Worm (Caenorhabditis elegans) whole organism, late embryonic: ENCODE data around the gene ZK105.3.

Source experiments
- C08G9.2 ChIP-seq: sonication (generic microtip); optimal IDR thresholded peaks from 2 replicates; lab custom pipeline; 2016; ENCODE audit warnings: mild to moderate bottlenecking, missing genetic modification characterization, moderate library complexity, missing compliant biosample characterization
- C38D4.7 ChIP-seq: fragments of 200-800 bp; sonication (Bioruptor generic); optimal IDR thresholded peaks from 2 replicates; lab custom pipeline; 2018; ENCODE audit warnings: mild to moderate bottlenecking, missing genetic modification characterization, moderate library complexity, missing compliant biosample characterization
- K02D7.2 ChIP-seq: sonication (generic microtip); optimal IDR thresholded peaks from 2 replicates; lab custom pipeline; 2017; ENCODE audit warnings: mild to moderate bottlenecking, missing genetic modification characterization, missing compliant biosample characterization
- T23F11.4 ChIP-seq: fragments of 200-800 bp; sonication (Bioruptor generic); optimal IDR thresholded peaks from 2 replicates; lab custom pipeline; 2018; ENCODE audit warnings: mild to moderate bottlenecking, missing genetic modification characterization, missing compliant biosample characterization
- Y22D7AL.16 ChIP-seq: sonication (generic microtip); optimal IDR thresholded peaks from 2 replicates; lab custom pipeline; 2016; ENCODE audit warnings: missing genetic modification characterization, missing compliant biosample characterization
- ahr-1 ChIP-seq: sonication (generic microtip); optimal IDR thresholded peaks from 2 replicates; lab custom pipeline; 2016; ENCODE audit warnings: missing genetic modification characterization, missing compliant biosample characterization
- ama-1 ChIP-seq: fragments of 150-350 bp; optimal IDR thresholded peaks from 2 replicates; lab custom pipeline; 2014
- ceh-14 ChIP-seq: sonication (generic microtip); optimal IDR thresholded peaks from 2 replicates; lab custom pipeline; 2016; ENCODE audit warnings: missing genotype, missing genetic modification characterization, missing compliant biosample characterization
- ceh-18 ChIP-seq: sonication (generic microtip); optimal IDR thresholded peaks from 2 replicates; lab custom pipeline; 2016; ENCODE audit warnings: missing genetic modification characterization, missing compliant biosample characterization
- ceh-22 ChIP-seq: sonication (generic microtip); optimal IDR thresholded peaks from 2 replicates; lab custom pipeline; 2017; ENCODE audit warnings: missing biosample characterization, missing genetic modification characterization
- ceh-24 ChIP-seq: sonication (generic microtip); optimal IDR thresholded peaks from 2 replicates; lab custom pipeline; 2016; ENCODE audit warnings: mild to moderate bottlenecking, missing genetic modification characterization, missing compliant biosample characterization
- ceh-30 ChIP-seq: fragments of 150-350 bp; optimal IDR thresholded peaks from 2 replicates; lab custom pipeline; 2014; ENCODE audit warnings: missing biosample characterization, missing genetic modification characterization
- ceh-31 ChIP-seq: sonication (generic microtip); optimal IDR thresholded peaks from 2 replicates; lab custom pipeline; 2016; ENCODE audit warnings: missing genetic modification characterization, missing compliant biosample characterization
- ceh-34 ChIP-seq: sonication (generic microtip); optimal IDR thresholded peaks from 2 replicates; lab custom pipeline; 2016; ENCODE audit warnings: mild to moderate bottlenecking, missing genetic modification characterization, missing compliant biosample characterization
- ceh-45 ChIP-seq: fragments of 200-800 bp; sonication (Bioruptor generic); IDR thresholded peaks from 2 replicates; pipeline ENCODE4 v1.3.6; 2022; ENCODE audit warnings: missing genetic modification reagents, missing genetic modification characterization, missing compliant biosample characterization
- ceh-48 ChIP-seq: sonication (generic microtip); optimal IDR thresholded peaks from 2 replicates; lab custom pipeline; 2016; ENCODE audit warnings: missing genetic modification characterization, inconsistent platforms, missing compliant biosample characterization
- ceh-9 ChIP-seq: sonication (generic microtip); optimal IDR thresholded peaks from 2 replicates; lab custom pipeline; 2016; ENCODE audit warnings: mild to moderate bottlenecking, missing genetic modification characterization, inconsistent platforms, missing compliant biosample characterization
- eyg-1 ChIP-seq: sonication (generic microtip); optimal IDR thresholded peaks from 2 replicates; lab custom pipeline; 2016; ENCODE audit warnings: missing genotype, missing genetic modification characterization, missing compliant biosample characterization
- fkh-10 ChIP-seq: fragments of 150-350 bp; optimal IDR thresholded peaks from 2 replicates; lab custom pipeline; 2014; ENCODE audit warnings: missing biosample characterization, missing genetic modification reagents, missing genetic modification characterization
- hlh-30 ChIP-seq: sonication (generic microtip); optimal IDR thresholded peaks from 2 replicates; lab custom pipeline; 2017; ENCODE audit warnings: antibody characterized with exemption, missing genetic modification characterization, missing compliant biosample characterization; ENCODE audit not compliant: insufficient read depth
- hlh-6 ChIP-seq: sonication (generic microtip); optimal IDR thresholded peaks from 2 replicates; lab custom pipeline; 2016; ENCODE audit warnings: missing genotype, missing genetic modification characterization, missing compliant biosample characterization
- hlh-8 ChIP-seq: sonication (generic microtip); optimal IDR thresholded peaks from 2 replicates; lab custom pipeline; 2016; ENCODE audit warnings: missing genotype, missing genetic modification characterization, missing compliant biosample characterization
- lin-11 ChIP-seq: fragments of 200-800 bp; sonication (Bioruptor generic); optimal IDR thresholded peaks from 2 replicates; lab custom pipeline; 2018; ENCODE audit warnings: mild to moderate bottlenecking, missing genetic modification characterization, missing compliant biosample characterization
- madf-2 ChIP-seq: sonication (generic microtip); optimal IDR thresholded peaks from 2 replicates; lab custom pipeline; 2017; ENCODE audit warnings: missing genetic modification characterization, missing compliant biosample characterization
- mec-3 ChIP-seq: sonication (generic microtip); optimal IDR thresholded peaks from 2 replicates; lab custom pipeline; 2016; ENCODE audit warnings: borderline replicate concordance, missing genetic modification characterization, missing compliant biosample characterization
- nhr-232 ChIP-seq: sonication (generic microtip); optimal IDR thresholded peaks from 2 replicates; lab custom pipeline; 2016; ENCODE audit warnings: missing genetic modification characterization, missing compliant biosample characterization
- pag-3 ChIP-seq: sonication (generic microtip); optimal IDR thresholded peaks from 2 replicates; lab custom pipeline; 2016; ENCODE audit warnings: missing compliant biosample characterization, missing genetic modification characterization, borderline replicate concordance
- pqm-1 ChIP-seq: sonication (generic microtip); optimal IDR thresholded peaks from 2 replicates; lab custom pipeline; 2016; ENCODE audit warnings: missing genetic modification characterization, missing compliant biosample characterization
- ref-2 ChIP-seq: sonication (generic microtip); optimal IDR thresholded peaks from 2 replicates; lab custom pipeline; 2016; ENCODE audit warnings: missing genetic modification characterization, missing compliant biosample characterization
- rnt-1 ChIP-seq: sonication (generic microtip); optimal IDR thresholded peaks from 2 replicates; lab custom pipeline; 2016; ENCODE audit warnings: missing genetic modification characterization, missing compliant biosample characterization
- sdc-2 ChIP-seq: sonication (generic microtip); optimal IDR thresholded peaks from 2 replicates; lab custom pipeline; 2016; ENCODE audit warnings: missing genotype, missing genetic modification characterization, missing compliant biosample characterization
- syd-9 ChIP-seq: sonication (generic microtip); optimal IDR thresholded peaks from 2 replicates; lab custom pipeline; 2016; ENCODE audit warnings: mild to moderate bottlenecking, missing genetic modification characterization, moderate library complexity, missing compliant biosample characterization
- tbx-7 ChIP-seq: sonication (generic microtip); optimal IDR thresholded peaks from 2 replicates; lab custom pipeline; 2016; ENCODE audit warnings: missing genotype, missing genetic modification characterization, missing compliant biosample characterization
- ttx-3 ChIP-seq: sonication (generic microtip); optimal IDR thresholded peaks from 2 replicates; lab custom pipeline; 2016; ENCODE audit warnings: missing genetic modification reagents, missing genetic modification characterization, missing compliant biosample characterization
- unc-3 ChIP-seq, 2 experiments: fragments of 200-800 bp in 1 of 2; sonication (Bioruptor generic) in 1 of 2; sonication (generic microtip) in 1 of 2; conservative IDR thresholded peaks in 1 of 2; optimal IDR thresholded peaks in 1 of 2; 2 replicates each; pipeline versions ENCODE4 v1.3.6 to Lab custom; 2016 to 2022; ENCODE audit warnings: missing compliant biosample characterization in 2 of 2, missing genetic modification characterization in 2 of 2, missing genetic modification reagents in 1 of 2
- unc-86 ChIP-seq: sonication (generic microtip); optimal IDR thresholded peaks from 2 replicates; lab custom pipeline; 2016; ENCODE audit warnings: missing genetic modification characterization, missing compliant biosample characterization
- zip-5 ChIP-seq: sonication (generic microtip); optimal IDR thresholded peaks from 2 replicates; lab custom pipeline; 2016; ENCODE audit warnings: missing genetic modification characterization, missing compliant biosample characterization

ZK105.3 gene

DNA sequence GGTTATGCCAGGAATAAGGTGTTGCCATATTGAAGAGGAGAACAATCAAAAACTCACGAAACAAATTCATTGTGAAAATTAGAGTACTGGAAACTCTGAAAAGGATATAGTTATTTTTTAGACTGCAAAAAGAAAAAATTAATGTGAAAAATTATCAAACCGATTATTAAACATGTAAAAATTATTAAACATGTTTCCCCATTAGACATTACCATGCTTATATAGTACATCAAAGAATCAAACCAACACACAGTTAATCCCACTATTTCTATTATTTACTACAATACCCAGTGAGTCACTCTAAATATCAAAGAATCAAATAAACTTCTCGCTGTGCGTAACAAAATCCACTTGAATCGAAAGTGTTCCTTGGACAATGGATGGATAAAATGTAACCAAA, 16.1 kb downstream of the ZK105.3 start, which contains the start of gene ZK105.13:
Gene ZK105.13 (minus strand): TSS at position 101 of the 400 bp plus-strand sequence.
- TF ChIP-seq ceh-48 (tag; lab: Kevin White, UChicago) (no peak), ceh-34 (tag; lab: Kevin White, UChicago) (no peak), K02D7.2 (tag; lab: Kevin White, UChicago) (no peak), ceh-24 (tag; lab: Kevin White, UChicago) (no peak), C08G9.2 (tag; lab: Kevin White, UChicago) (no peak), mec-3 (tag; lab: Kevin White, UChicago) (no peak), ceh-14 (no peak), hlh-8 (tag; lab: Kevin White, UChicago) (no peak), ceh-31 (tag; lab: Kevin White, UChicago) (no peak), zip-5 (tag; lab: Kevin White, UChicago) (no peak), ceh-22 (tag; lab: Kevin White, UChicago) (no peak), ceh-9 (tag; lab: Kevin White, UChicago) (no peak), sdc-2 (tag; lab: Kevin White, UChicago) (no peak), madf-2 (tag; lab: Kevin White, UChicago) (no peak), ceh-45 (GFP tag; lab: Robert Waterston, UW) (no peak), ref-2 (tag; lab: Kevin White, UChicago) (no peak), hlh-30 (tag; lab: Kevin White, UChicago) (no peak), Y22D7AL.16 (no peak)

- TF ChIP-seq ceh-45 (GFP tag; lab: Robert Waterston, UW) = no peak
- no peak for TF ChIP-seq sdc-2 (tag; lab: Kevin White, UChicago)
- TF ChIP-seq fkh-10 (GFP tag; lab: Kevin White, UChicago) = no peak
- TF ChIP-seq syd-9 (tag; lab: Kevin White, UChicago) = no peak
- TF ChIP-seq C38D4.7 = no peak
- no peak for TF ChIP-seq ceh-18
- no peak for TF ChIP-seq hlh-8 (tag; lab: Kevin White, UChicago)
Measured at ce11 chrV:7713691-7714090, 16.7 kb downstream of the ZK105.3 start, which contains the start of gene ZK105.1. ZK105.1 (plus strand) TSS chrV:7713991.

DNA sequence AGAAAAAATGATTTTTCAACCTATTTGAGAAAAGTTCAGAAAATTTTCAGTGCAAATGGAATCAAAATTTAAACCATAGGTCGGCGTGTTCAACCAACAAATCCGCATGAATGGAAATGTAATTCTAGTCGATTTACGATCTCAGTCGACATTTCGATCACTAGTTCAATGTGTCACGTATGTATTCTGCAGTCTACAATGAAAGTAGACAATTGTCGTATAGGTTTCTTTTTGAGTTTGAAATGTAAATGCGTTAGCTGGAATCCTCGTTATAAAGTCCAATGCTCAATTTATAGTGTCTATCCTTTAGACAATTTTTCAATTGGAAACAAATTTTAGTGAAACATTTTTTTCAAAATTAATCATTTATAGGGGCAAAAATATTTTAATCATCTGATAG, 19.1 kb downstream of the ZK105.3 start, which contains the start of gene ZK105.12:
Gene ZK105.12 (minus strand): TSS at position 101 of the 400 bp plus-strand sequence.
- TF ChIP-seq tbx-7 (tag; lab: Kevin White, UChicago) = no peak
- no peak for TF ChIP-seq unc-86
- no peak for TF ChIP-seq T23F11.4 (GFP tag; lab: Kevin White, UChicago)
- no peak for TF ChIP-seq nhr-232
- no peak for TF ChIP-seq ttx-3 (tag; lab: Kevin White, UChicago)
- no peak for TF ChIP-seq ama-1
- TF ChIP-seq ceh-30 (tag; lab: Kevin White, UChicago) = no peak
- no peak for TF ChIP-seq pag-3 (tag; lab: Kevin White, UChicago)
- TF ChIP-seq lin-11 (tag; lab: Kevin White, UChicago) = no peak
- no peak for TF ChIP-seq madf-2 (tag; lab: Kevin White, UChicago)
- TF ChIP-seq hlh-6 = no peak
- no peak for TF ChIP-seq K02D7.2 (tag; lab: Kevin White, UChicago)
- no peak for TF ChIP-seq ahr-1
- TF ChIP-seq sdc-2 (tag; lab: Kevin White, UChicago) = no peak
- no peak for TF ChIP-seq ref-2 (tag; lab: Kevin White, UChicago)
- no peak for TF ChIP-seq ceh-45 (GFP tag; lab: Robert Waterston, UW)
- no peak for TF ChIP-seq pqm-1
- TF ChIP-seq ceh-34 (tag; lab: Kevin White, UChicago) = no peak

ce11 chrV:7717629-7718028, 20.7 kb downstream of the ZK105.3 start, which contains the start of gene ZK105.5:
ZK105.5 (minus strand) TSS chrV:7717729.
- TF ChIP-seq rnt-1 (tag; lab: Kevin White, UChicago) (no peak), unc-3 (GFP tag; conservative IDR thresholded peaks at IDR 0.05; lab: Robert Waterston, UW) (no peak), unc-3 (tag; optimal IDR thresholded peaks at IDR 0.05; lab: Kevin White, UChicago) (no peak), sdc-2 (tag; lab: Kevin White, UChicago) (no peak), eyg-1 (tag; lab: Kevin White, UChicago) (no peak)
